Worm (Caenorhabditis elegans): ENCODE results near the gene Y49E10.16.

ce11 chrIII:12469800-12470199 is 39.5 kb downstream of the Y49E10.16 start:
- TF ChIP-seq ama-1 (optimal IDR thresholded peaks at IDR 0.05) (no peak), flt-1 (GFP tag; IDR thresholded peaks at IDR 0.05) (no peak), ceh-13 (GFP tag; optimal IDR thresholded peaks at IDR 0.05) (no peak), tbx-11 (GFP tag; IDR thresholded peaks at IDR 0.05) (no peak), B0310.2 (tag; optimal IDR thresholded peaks at IDR 0.05) (no peak)
